Fruit fly (Drosophila melanogaster) whole organism, embryonic: ENCODE results near the gene Tim17a1.

ENCODE experiments used
- Abd-B ChIP-seq: fragments of 200-800 bp; sonication (Bioruptor generic); optimal IDR thresholded peaks from 2 replicates; lab custom pipeline; 2018; ENCODE audit warnings: missing biosample characterization, mild to moderate bottlenecking, missing genetic modification characterization, moderate library complexity
- Atf6 ChIP-seq: fragments of 200-800 bp; sonication (Bioruptor generic); IDR thresholded peaks from 2 replicates; pipeline ENCODE4 v1.3.6; 2022; ENCODE audit warnings: missing biosample characterization, missing genetic modification characterization
- BtbVII ChIP-seq: fragments of 200-800 bp; sonication (Bioruptor generic); optimal IDR thresholded peaks from 3 replicates; lab custom pipeline; 2017; ENCODE audit warnings: missing biosample characterization, mild to moderate bottlenecking, missing genetic modification characterization
- CG10321 ChIP-seq: fragments of 200-800 bp; sonication (Bioruptor generic); IDR thresholded peaks from 2 replicates; pipeline ENCODE4 v1.3.6; 2022; ENCODE audit warnings: missing biosample characterization, missing genetic modification characterization
- CG11247 ChIP-seq: fragments of 200-800 bp; sonication (Bioruptor generic); IDR thresholded peaks from 2 replicates; pipeline ENCODE4 v1.3.6; 2022; ENCODE audit warnings: missing biosample characterization, missing genetic modification characterization
- CG11504 ChIP-seq: fragments of 200-800 bp; sonication (Bioruptor generic); optimal IDR thresholded peaks from 3 replicates; lab custom pipeline; 2019; ENCODE audit warnings: missing biosample characterization, mild to moderate bottlenecking, missing genetic modification characterization, moderate library complexity
- CG14667 ChIP-seq: fragments of 200-800 bp; sonication (Bioruptor generic); IDR thresholded peaks from 2 replicates; pipeline ENCODE4 v1.3.6; 2022; ENCODE audit warnings: missing biosample characterization, missing genetic modification characterization
- CG1647 ChIP-seq: fragments of 200-800 bp; sonication (Bioruptor generic); optimal IDR thresholded peaks from 3 replicates; lab custom pipeline; 2016; ENCODE audit warnings: missing biosample characterization, missing genetic modification characterization
- CG17568 ChIP-seq: fragments of 200-800 bp; sonication (Bioruptor generic); optimal IDR thresholded peaks from 2 replicates; lab custom pipeline; 2018; ENCODE audit warnings: missing biosample characterization, mild to moderate bottlenecking, missing genetic modification characterization, moderate library complexity
- CG2116 ChIP-seq: fragments of 200-800 bp; sonication (Bioruptor generic); optimal IDR thresholded peaks from 3 replicates; lab custom pipeline; 2018; ENCODE audit warnings: missing biosample characterization, mild to moderate bottlenecking, missing genetic modification characterization
- CG2712 ChIP-seq: fragments of 200-800 bp; optimal IDR thresholded peaks from 3 replicates; lab custom pipeline; 2019; ENCODE audit warnings: missing biosample characterization, mild to moderate bottlenecking, missing genetic modification characterization, moderate library complexity
- CG2889 ChIP-seq: fragments of 200-800 bp; sonication (Bioruptor generic); IDR thresholded peaks from 3 replicates; pipeline ENCODE4 v1.3.6; 2022; ENCODE audit warnings: missing biosample characterization, missing genetic modification characterization
- CG30020 ChIP-seq: fragments of 200-800 bp; optimal IDR thresholded peaks from 2 replicates; lab custom pipeline; 2019; ENCODE audit warnings: missing biosample characterization, mild to moderate bottlenecking, missing genetic modification characterization, moderate library complexity
- CG31365 ChIP-seq: fragments of 200-800 bp; sonication (Bioruptor generic); optimal IDR thresholded peaks from 2 replicates; lab custom pipeline; 2018; ENCODE audit warnings: missing biosample characterization, mild to moderate bottlenecking, missing genetic modification characterization
- CG4424 ChIP-seq: fragments of 200-800 bp; sonication (Bioruptor generic); optimal IDR thresholded peaks from 3 replicates; lab custom pipeline; 2016; ENCODE audit warnings: missing biosample characterization, missing genetic modification characterization
- CG6791 ChIP-seq: fragments of 200-800 bp; sonication (Bioruptor generic); IDR thresholded peaks from 3 replicates; pipeline ENCODE4 v1.3.6; 2022; ENCODE audit warnings: missing biosample characterization, missing genetic modification characterization; ENCODE audit not compliant: partially characterized antibody
- CG6813 ChIP-seq: fragments of 200-800 bp; sonication (Bioruptor generic); optimal IDR thresholded peaks from 2 replicates; lab custom pipeline; 2017; ENCODE audit warnings: missing biosample characterization, missing genetic modification characterization, mild to moderate bottlenecking, moderate library complexity, missing genetic modification reagents
- CG7357 ChIP-seq: fragments of 200-800 bp; sonication (Bioruptor generic); IDR thresholded peaks from 3 replicates; pipeline ENCODE4 v1.3.6; 2022; ENCODE audit warnings: missing biosample characterization, missing genetic modification characterization
- CG9215 ChIP-seq: fragments of 200-800 bp; sonication (Bioruptor generic); IDR thresholded peaks from 2 replicates; pipeline ENCODE4 v1.3.6; 2022; ENCODE audit warnings: missing biosample characterization, missing genetic modification characterization
- CG9817 ChIP-seq: fragments of 200-800 bp; sonication (Bioruptor generic); optimal IDR thresholded peaks from 2 replicates; lab custom pipeline; 2018; ENCODE audit warnings: missing biosample characterization, mild to moderate bottlenecking, missing genetic modification characterization, moderate library complexity
- Elba2 ChIP-seq: fragments of 200-800 bp; sonication (Bioruptor generic); optimal IDR thresholded peaks from 3 replicates; lab custom pipeline; 2016; ENCODE audit warnings: missing biosample characterization, missing genetic modification characterization
- HLH54F ChIP-seq: fragments of 200-800 bp; sonication (Bioruptor generic); optimal IDR thresholded peaks from 3 replicates; lab custom pipeline; 2016; ENCODE audit warnings: missing biosample characterization, missing genetic modification characterization
- Hr51 ChIP-seq, 2 experiments: fragments of 200-800 bp; sonication (Bioruptor generic); optimal IDR thresholded peaks; 2 replicates in 1 of 2; 3 replicates in 1 of 2; lab custom pipeline; 2016 to 2018; ENCODE audit warnings: missing biosample characterization in 2 of 2, missing genetic modification characterization in 2 of 2, mild to moderate bottlenecking in 1 of 2, moderate library complexity in 1 of 2
- Mes4 ChIP-seq: fragments of 200-800 bp; sonication (Bioruptor generic); optimal IDR thresholded peaks from 2 replicates; lab custom pipeline; 2016; ENCODE audit warnings: missing biosample characterization, missing genetic modification characterization
- Mrtf ChIP-seq: fragments of 200-800 bp; sonication (Bioruptor generic); IDR thresholded peaks from 3 replicates; pipeline ENCODE4 v1.3.6; 2022; ENCODE audit warnings: missing biosample characterization, missing genetic modification characterization
- Oli ChIP-seq: fragments of 200-800 bp; sonication (Bioruptor generic); optimal IDR thresholded peaks from 2 replicates; lab custom pipeline; 2018; ENCODE audit warnings: missing biosample characterization, mild to moderate bottlenecking, missing genetic modification characterization, moderate library complexity
- Spps ChIP-seq: fragments of 200-800 bp; sonication (Bioruptor generic); optimal IDR thresholded peaks from 2 replicates; lab custom pipeline; 2018; ENCODE audit warnings: missing biosample characterization, mild to moderate bottlenecking, missing genetic modification characterization
- Sry-β ChIP-seq: fragments of 200-800 bp; sonication (Bioruptor generic); optimal IDR thresholded peaks from 2 replicates; lab custom pipeline; 2018; ENCODE audit warnings: missing biosample characterization, mild to moderate bottlenecking, missing genetic modification characterization, moderate library complexity
- Trl ChIP-seq, 3 experiments: fragments of >200 bp in 2 of 3; fragments of 200-800 bp in 1 of 3; sonication (Bioruptor generic) in 1 of 3; optimal IDR thresholded peaks; 2 replicates in 1 of 3; 3 replicates in 2 of 3; lab custom pipeline; 2016 to 2017; ENCODE audit warnings: missing biosample characterization in 1 of 3, missing genetic modification characterization in 1 of 3
- ac ChIP-seq: fragments of 200-800 bp; sonication (Bioruptor generic); optimal IDR thresholded peaks from 3 replicates; lab custom pipeline; 2017; ENCODE audit warnings: missing biosample characterization, mild to moderate bottlenecking, missing genetic modification characterization
- bigmax ChIP-seq: fragments of 200-800 bp; sonication (Bioruptor generic); optimal IDR thresholded peaks from 2 replicates; lab custom pipeline; 2018; ENCODE audit warnings: missing biosample characterization, mild to moderate bottlenecking, missing genetic modification characterization
- eve ChIP-seq, 2 experiments: fragments of >200 bp; optimal IDR thresholded peaks; 2 replicates each; lab custom pipeline; 2017; ENCODE audit warnings: missing biosample characterization in 2 of 2, missing genetic modification characterization in 2 of 2
- fd102C ChIP-seq: fragments of 200-800 bp; sonication (Bioruptor generic); optimal IDR thresholded peaks from 2 replicates; lab custom pipeline; 2018; ENCODE audit warnings: missing biosample characterization, mild to moderate bottlenecking, missing genetic modification characterization, moderate library complexity
- kah ChIP-seq: fragments of 200-800 bp; sonication (Bioruptor generic); optimal IDR thresholded peaks from 2 replicates; lab custom pipeline; 2018; ENCODE audit warnings: missing biosample characterization, mild to moderate bottlenecking, missing genetic modification characterization
- kay ChIP-seq: fragments of 200-800 bp; sonication (Bioruptor generic); optimal IDR thresholded peaks from 2 replicates; lab custom pipeline; 2016; ENCODE audit warnings: missing biosample characterization, missing genetic modification characterization
- mld ChIP-seq: fragments of 200-800 bp; sonication (Bioruptor generic); IDR thresholded peaks from 3 replicates; pipeline ENCODE4 v1.3.6; 2022; ENCODE audit warnings: missing biosample characterization, missing genetic modification characterization; ENCODE audit not compliant: partially characterized antibody
- odd ChIP-seq: fragments of 200-800 bp; sonication (Bioruptor generic); optimal IDR thresholded peaks from 2 replicates; lab custom pipeline; 2017; ENCODE audit warnings: missing biosample characterization, mild to moderate bottlenecking, missing genetic modification characterization
- pb ChIP-seq: fragments of 200-800 bp; sonication (Bioruptor generic); optimal IDR thresholded peaks from 3 replicates; lab custom pipeline; 2016; ENCODE audit warnings: missing biosample characterization, missing genetic modification characterization
- sc ChIP-seq, 3 experiments: fragments of >200 bp in 2 of 3; fragments of 200-800 bp in 1 of 3; sonication (Bioruptor generic) in 1 of 3; optimal IDR thresholded peaks; 2 replicates in 2 of 3; 3 replicates in 1 of 3; lab custom pipeline; 2017; ENCODE audit warnings: mild to moderate bottlenecking in 1 of 3, missing biosample characterization in 1 of 3, missing genetic modification characterization in 1 of 3, missing genetic modification reagents in 1 of 3
- seq ChIP-seq: fragments of 200-800 bp; sonication (Bioruptor generic); IDR thresholded peaks from 2 replicates; pipeline ENCODE4 v1.3.6; 2022; ENCODE audit warnings: missing biosample characterization, missing genetic modification characterization
- sima ChIP-seq: fragments of 200-800 bp; sonication (Bioruptor generic); optimal IDR thresholded peaks from 2 replicates; lab custom pipeline; 2016; ENCODE audit warnings: missing biosample characterization, missing genetic modification characterization
- sisA ChIP-seq: fragments of 200-800 bp; sonication (Bioruptor generic); IDR thresholded peaks from 2 replicates; pipeline ENCODE4 v1.3.6; 2022; ENCODE audit warnings: missing biosample characterization, missing genetic modification characterization
- so ChIP-seq: fragments of 200-800 bp; sonication (Bioruptor generic); IDR thresholded peaks from 3 replicates; pipeline ENCODE4 v1.3.6; 2022; ENCODE audit warnings: missing biosample characterization, missing genetic modification characterization
- tna ChIP-seq: fragments of 200-800 bp; sonication (Bioruptor generic); IDR thresholded peaks from 2 replicates; pipeline ENCODE4 v1.3.6; 2022; ENCODE audit warnings: missing biosample characterization, missing genetic modification characterization; ENCODE audit not compliant: partially characterized antibody
- trh ChIP-seq: fragments of 200-800 bp; sonication (Bioruptor generic); optimal IDR thresholded peaks from 2 replicates; lab custom pipeline; 2016; ENCODE audit warnings: missing biosample characterization, missing genetic modification characterization
- twi ChIP-seq: fragments of 200-800 bp; optimal IDR thresholded peaks from 2 replicates; lab custom pipeline; 2019; ENCODE audit warnings: missing biosample characterization, mild to moderate bottlenecking, missing genetic modification characterization, moderate library complexity
- vvl ChIP-seq: fragments of 200-800 bp; sonication (Bioruptor generic); IDR thresholded peaks from 2 replicates; pipeline ENCODE4 v1.3.6; 2022; ENCODE audit warnings: missing biosample characterization, missing genetic modification characterization
- wek ChIP-seq: fragments of 200-800 bp; sonication (Bioruptor generic); optimal IDR thresholded peaks from 3 replicates; lab custom pipeline; 2018; ENCODE audit warnings: missing biosample characterization, mild to moderate bottlenecking, missing genetic modification characterization, moderate library complexity
- zen ChIP-seq: fragments of 200-800 bp; sonication (Bioruptor generic); optimal IDR thresholded peaks from 3 replicates; lab custom pipeline; 2018; ENCODE audit warnings: missing biosample characterization, mild to moderate bottlenecking, missing genetic modification characterization, moderate library complexity
- zen2 ChIP-seq: fragments of 200-800 bp; sonication (Bioruptor generic); IDR thresholded peaks from 3 replicates; pipeline ENCODE4 v1.3.6; 2022; ENCODE audit warnings: missing biosample characterization, missing genetic modification characterization; ENCODE audit not compliant: partially characterized antibody
- zf30C ChIP-seq: fragments of 200-800 bp; sonication (Bioruptor generic); optimal IDR thresholded peaks from 3 replicates; lab custom pipeline; 2018; ENCODE audit warnings: missing biosample characterization, mild to moderate bottlenecking, missing genetic modification characterization

Tim17a1 gene

dm6 chr3R:12345989-12346388, 18.5 kb downstream of the Tim17a1 start (continued):
- no peak for TF ChIP-seq kah
- no peak for TF ChIP-seq CG9215 (GFP tag; lab: Robert Waterston, UW)
- TF ChIP-seq kay (GFP tag; lab: Kevin White, UChicago) = no peak
- TF ChIP-seq zen (tag; lab: Kevin White, UChicago) = no peak
- peak; percentile 8 for TF ChIP-seq Oli (tag; lab: Kevin White, UChicago)
- TF ChIP-seq CG4424 = peak; percentile 2
- no peak for TF ChIP-seq CG6791 (GFP tag; lab: Robert Waterston, UW)
- TF ChIP-seq sc (optimal IDR thresholded peaks at IDR 0.05; lab: Kevin White, UChicago) = no peak
- no peak for TF ChIP-seq sc (GFP tag; optimal IDR thresholded peaks at IDR 0.05; lab: Kevin White, UChicago)
- TF ChIP-seq ac (GFP tag; lab: Kevin White, UChicago) = no peak
- TF ChIP-seq Sry-β (GFP tag; lab: Kevin White, UChicago) = no peak
- TF ChIP-seq CG30020 (tag; lab: Kevin White, UChicago) = no peak
- TF ChIP-seq CG7357 (GFP tag; lab: Robert Waterston, UW) = no peak
- TF ChIP-seq twi (tag; lab: Kevin White, UChicago) = no peak
- TF ChIP-seq sima (GFP tag; lab: Kevin White, UChicago) = no peak
- TF ChIP-seq zf30C = no peak
- no peak for TF ChIP-seq odd
- TF ChIP-seq CG14667 = no peak
- no peak for TF ChIP-seq CG10321 (GFP tag; lab: Robert Waterston, UW)
- TF ChIP-seq vvl (GFP tag; lab: Robert Waterston, UW) = no peak
- TF ChIP-seq tna = no peak
- no peak for TF ChIP-seq CG17568 (GFP tag; lab: Kevin White, UChicago)
- TF ChIP-seq CG2712 (tag; lab: Kevin White, UChicago) = peak; percentile 63
- TF ChIP-seq wek (GFP tag; lab: Kevin White, UChicago) = no peak
- TF ChIP-seq bigmax = no peak
- TF ChIP-seq Atf6 (GFP tag; lab: Robert Waterston, UW) = no peak
- TF ChIP-seq eve (GFP tag; optimal IDR thresholded peaks at IDR 0.05; lab: Kevin White, UChicago) = no peak
- no peak for TF ChIP-seq Elba2
- TF ChIP-seq CG11504 = peak; percentile 58
- TF ChIP-seq CG1647 (GFP tag; lab: Kevin White, UChicago) = no peak
- TF ChIP-seq Trl (optimal IDR thresholded peaks at IDR 0.05; lab: Kevin White, UChicago) = no peak
- TF ChIP-seq Trl (GFP tag; optimal IDR thresholded peaks at IDR 0.05; lab: Kevin White, UChicago) = no peak
- TF ChIP-seq fd102C = no peak
- no peak for TF ChIP-seq Spps (tag; lab: Kevin White, UChicago)
- TF ChIP-seq HLH54F (GFP tag; lab: Kevin White, UChicago) = no peak
- TF ChIP-seq CG6813 (GFP tag; lab: Kevin White, UChicago) = no peak
- TF ChIP-seq pb (GFP tag; lab: Kevin White, UChicago) = no peak
- no peak for TF ChIP-seq sisA (GFP tag; lab: Robert Waterston, UW)
- TF ChIP-seq CG31365 (tag; lab: Kevin White, UChicago) = no peak
- no peak for TF ChIP-seq zen2 (GFP tag; lab: Robert Waterston, UW)
- no peak for TF ChIP-seq Mrtf (GFP tag; lab: Robert Waterston, UW)
- TF ChIP-seq trh (GFP tag; lab: Kevin White, UChicago) = no peak
- TF ChIP-seq so = no peak
- no peak for TF ChIP-seq CG2116 (GFP tag; lab: Kevin White, UChicago)
- no peak for TF ChIP-seq Abd-B (GFP tag; lab: Kevin White, UChicago)
- TF ChIP-seq CG2889 = no peak
- peak in 1 of 2 experiments; percentile 20 for TF ChIP-seq Hr51 (GFP tag; optimal IDR thresholded peaks at IDR 0.05; lab: Kevin White, UChicago)
- no peak for TF ChIP-seq seq (GFP tag; lab: Robert Waterston, UW)
- TF ChIP-seq CG9817 (tag; lab: Kevin White, UChicago) = no peak
- no peak for TF ChIP-seq BtbVII (GFP tag; lab: Kevin White, UChicago)
- no peak for TF ChIP-seq mld (GFP tag; lab: Robert Waterston, UW)
- no peak for TF ChIP-seq Mes4
- no peak for TF ChIP-seq CG11247 (GFP tag; lab: Robert Waterston, UW)
